Worm (Caenorhabditis elegans) whole organism, L4 larva: ENCODE measurements around the gene rab-19.

Experiments
- F26F4.8 ChIP-seq: fragments of 200-800 bp; sonication (Bioruptor generic); conservative IDR thresholded peaks from 2 replicates; pipeline ENCODE4 v1.3.6; 2022; ENCODE audit warnings: missing genetic modification characterization, missing compliant biosample characterization
- F37D6.2 ChIP-seq: sonication (generic microtip); optimal IDR thresholded peaks from 2 replicates; lab custom pipeline; 2016; ENCODE audit warnings: mild to moderate bottlenecking, missing genetic modification characterization, missing compliant biosample characterization
- F49E8.2 ChIP-seq: sonication (generic microtip); optimal IDR thresholded peaks from 2 replicates; lab custom pipeline; 2016; ENCODE audit warnings: missing compliant biosample characterization, mild to moderate bottlenecking, missing genetic modification characterization, borderline replicate concordance
- R02D3.7 ChIP-seq: fragments of 150-350 bp; sonication (generic microtip); optimal IDR thresholded peaks from 3 replicates; lab custom pipeline; 2014; ENCODE audit warnings: missing biosample characterization, missing genetic modification characterization
- T20F7.1 ChIP-seq: fragments of 200-800 bp; sonication (Bioruptor generic); optimal IDR thresholded peaks from 2 replicates; lab custom pipeline; 2018; ENCODE audit warnings: mild to moderate bottlenecking, missing genetic modification characterization, missing compliant biosample characterization
- T26A8.4 ChIP-seq: fragments of 200-800 bp; sonication (Bioruptor generic); IDR thresholded peaks from 2 replicates; pipeline ENCODE4 v1.3.6; 2022; ENCODE audit warnings: missing genetic modification characterization, missing compliant biosample characterization
- Y48G9A.11 ChIP-seq: fragments of 200-800 bp; sonication (Bioruptor generic); IDR thresholded peaks from 2 replicates; pipeline ENCODE4 v1.3.6; 2022; ENCODE audit warnings: missing genetic modification reagents, missing genetic modification characterization, missing compliant biosample characterization
- Y5F2A.4 ChIP-seq: fragments of 200-800 bp; sonication (Bioruptor generic); optimal IDR thresholded peaks from 2 replicates; lab custom pipeline; 2018; ENCODE audit warnings: mild to moderate bottlenecking, missing genetic modification characterization, missing compliant biosample characterization
- ZK337.2 ChIP-seq: fragments of 200-800 bp; sonication (Bioruptor generic); IDR thresholded peaks from 2 replicates; pipeline ENCODE4 v1.3.6; 2022; ENCODE audit warnings: missing genetic modification reagents, missing genetic modification characterization, missing compliant biosample characterization
- aha-1 ChIP-seq: fragments of 150-350 bp; peaks from one replicate; lab custom pipeline; 2014; ENCODE audit warnings: missing biosample characterization, missing genetic modification characterization
- ama-1 ChIP-seq: fragments of 150-350 bp; optimal IDR thresholded peaks from 2 replicates; lab custom pipeline; 2014; ENCODE audit warnings: inconsistent platforms, mixed read lengths
- ceh-62 ChIP-seq: sonication (generic microtip); optimal IDR thresholded peaks from 2 replicates; lab custom pipeline; 2017; ENCODE audit warnings: missing biosample characterization, missing genetic modification characterization
- ceh-82 ChIP-seq: sonication (generic microtip); optimal IDR thresholded peaks from 2 replicates; lab custom pipeline; 2017; ENCODE audit warnings: missing biosample characterization, missing genetic modification characterization
- ctbp-1 ChIP-seq: fragments of 200-800 bp; sonication (Bioruptor generic); IDR thresholded peaks from 2 replicates; pipeline ENCODE4 v1.3.6; 2022; ENCODE audit warnings: missing genetic modification reagents, missing genetic modification characterization, missing compliant biosample characterization
- daf-8 ChIP-seq: fragments of 200-800 bp; sonication (Bioruptor generic); IDR thresholded peaks from 2 replicates; pipeline ENCODE4 v1.3.6; 2022; ENCODE audit warnings: missing genetic modification characterization, missing compliant biosample characterization
- dmd-8 ChIP-seq: fragments of 200-800 bp; sonication (Bioruptor generic); IDR thresholded peaks from 2 replicates; pipeline ENCODE4 v1.3.6; 2022; ENCODE audit warnings: missing genetic modification characterization, missing compliant biosample characterization
- dpl-1 ChIP-seq: fragments of 150-350 bp; optimal IDR thresholded peaks from 2 replicates; lab custom pipeline; 2014; ENCODE audit warnings: missing biosample characterization, missing genetic modification reagents, missing genetic modification characterization
- egl-43 ChIP-seq: fragments of 200-800 bp; sonication (Bioruptor generic); IDR thresholded peaks from 2 replicates; pipeline ENCODE4 v1.3.6; 2022; ENCODE audit warnings: missing genetic modification reagents, missing genetic modification characterization, missing compliant biosample characterization
- gei-8 ChIP-seq: fragments of 200-800 bp; sonication (Bioruptor generic); optimal IDR thresholded peaks from 2 replicates; lab custom pipeline; 2018; ENCODE audit warnings: mild to moderate bottlenecking, missing genetic modification characterization, missing compliant biosample characterization
- hif-1 ChIP-seq, 2 experiments: sonication (generic microtip); optimal IDR thresholded peaks; 2 replicates each; lab custom pipeline; 2016 to 2017; ENCODE audit warnings: missing compliant biosample characterization in 2 of 2, missing genetic modification characterization in 2 of 2, missing genetic modification reagents in 2 of 2, missing genotype in 2 of 2, mild to moderate bottlenecking in 1 of 2
- hmg-1.1 ChIP-seq: fragments of 200-800 bp; sonication (Bioruptor generic); IDR thresholded peaks from 2 replicates; pipeline ENCODE4 v1.3.6; 2022; ENCODE audit warnings: missing genetic modification reagents, missing genetic modification characterization, missing compliant biosample characterization
- lim-7 ChIP-seq: fragments of 200-800 bp; sonication (Bioruptor generic); IDR thresholded peaks from 2 replicates; pipeline ENCODE4 v1.3.6; 2022; ENCODE audit warnings: missing genetic modification characterization, missing compliant biosample characterization
- lin-1 ChIP-seq: fragments of 200-800 bp; sonication (Bioruptor generic); IDR thresholded peaks from 2 replicates; pipeline ENCODE4 v1.3.6; 2022; ENCODE audit warnings: missing genetic modification reagents, missing genetic modification characterization, missing compliant biosample characterization
- lin-13 ChIP-seq: fragments of 150-350 bp; optimal IDR thresholded peaks from 2 replicates; lab custom pipeline; 2014; ENCODE audit warnings: missing biosample characterization, missing genetic modification reagents, missing genetic modification characterization
- lin-38 ChIP-seq: fragments of 200-800 bp; sonication (Bioruptor generic); IDR thresholded peaks from 2 replicates; pipeline ENCODE4 v1.3.6; 2022; ENCODE audit warnings: missing genetic modification reagents, missing genetic modification characterization, missing compliant biosample characterization
- lir-3 ChIP-seq: sonication (generic microtip); optimal IDR thresholded peaks from 2 replicates; lab custom pipeline; 2016; ENCODE audit warnings: mild to moderate bottlenecking, missing genetic modification characterization, missing compliant biosample characterization
- lsy-2 ChIP-seq, 2 experiments: fragments of 150-350 bp in 1 of 2; sonication (generic microtip) in 1 of 2; optimal IDR thresholded peaks; 2 replicates each; lab custom pipeline; 2014 to 2017; ENCODE audit warnings: missing biosample characterization in 2 of 2, missing genetic modification characterization in 2 of 2
- mdt-29 ChIP-seq: fragments of 200-800 bp; sonication (Bioruptor generic); IDR thresholded peaks from 2 replicates; pipeline ENCODE4 v1.3.6; 2022; ENCODE audit warnings: missing genetic modification reagents, missing genetic modification characterization, missing compliant biosample characterization
- mep-1 ChIP-seq: fragments of 150-350 bp; sonication (generic microtip); optimal IDR thresholded peaks from 3 replicates; lab custom pipeline; 2014; ENCODE audit warnings: missing biosample characterization, missing genetic modification characterization
- mxl-2 ChIP-seq: fragments of 200-800 bp; sonication (Bioruptor generic); conservative IDR thresholded peaks from 2 replicates; pipeline ENCODE4 v1.3.6; 2022; ENCODE audit warnings: missing genetic modification reagents, missing genetic modification characterization, missing compliant biosample characterization
- mxl-3 ChIP-seq: fragments of 200-800 bp; sonication (Bioruptor generic); optimal IDR thresholded peaks from 2 replicates; lab custom pipeline; 2018; ENCODE audit warnings: mild to moderate bottlenecking, missing genetic modification characterization, missing compliant biosample characterization
- nhr-102 ChIP-seq: sonication (generic microtip); optimal IDR thresholded peaks from 2 replicates; lab custom pipeline; 2016; ENCODE audit warnings: mild to moderate bottlenecking, missing genetic modification characterization, moderate library complexity, missing compliant biosample characterization
- nhr-237 ChIP-seq: sonication (generic microtip); optimal IDR thresholded peaks from 2 replicates; lab custom pipeline; 2017; ENCODE audit warnings: missing biosample characterization, missing genetic modification characterization
- nhr-25 ChIP-seq: sonication (generic microtip); optimal IDR thresholded peaks from 2 replicates; lab custom pipeline; 2017; ENCODE audit warnings: missing genetic modification characterization, mild to moderate bottlenecking, missing compliant biosample characterization, antibody characterized with exemption, moderate library complexity, borderline replicate concordance; ENCODE audit not compliant: insufficient read depth
- nhr-28 ChIP-seq: fragments of 150-350 bp; optimal IDR thresholded peaks from 2 replicates; lab custom pipeline; 2014; ENCODE audit warnings: missing biosample characterization, missing genetic modification characterization
- nhr-42 ChIP-seq: fragments of 200-800 bp; sonication (Bioruptor generic); IDR thresholded peaks from 2 replicates; pipeline ENCODE4 v1.3.6; 2022; ENCODE audit warnings: missing genetic modification characterization, missing compliant biosample characterization
- nhr-76 ChIP-seq: fragments of 150-350 bp; optimal IDR thresholded peaks from 2 replicates; lab custom pipeline; 2014; ENCODE audit warnings: missing biosample characterization, missing genetic modification characterization
- nhr-77 ChIP-seq: fragments of 150-350 bp; optimal IDR thresholded peaks from 2 replicates; lab custom pipeline; 2014; ENCODE audit warnings: missing biosample characterization, missing genetic modification characterization
- pqm-1 ChIP-seq: sonication (generic microtip); optimal IDR thresholded peaks from 2 replicates; lab custom pipeline; 2017; ENCODE audit warnings: missing biosample characterization, missing genetic modification characterization
- rbr-2 ChIP-seq: sonication (generic microtip); optimal IDR thresholded peaks from 2 replicates; lab custom pipeline; 2016; ENCODE audit warnings: missing genotype, missing genetic modification characterization, missing compliant biosample characterization
- sdz-12 ChIP-seq: fragments of 200-800 bp; sonication (Bioruptor generic); optimal IDR thresholded peaks from 2 replicates; lab custom pipeline; 2018; ENCODE audit warnings: mild to moderate bottlenecking, missing genetic modification characterization, missing compliant biosample characterization
- set-16 ChIP-seq: fragments of 200-800 bp; sonication (Bioruptor generic); IDR thresholded peaks from 2 replicates; pipeline ENCODE4 v1.3.6; 2022; ENCODE audit warnings: missing genetic modification reagents, missing genetic modification characterization, missing compliant biosample characterization
- skn-1 ChIP-seq: fragments of 150-350 bp; optimal IDR thresholded peaks from 2 replicates; lab custom pipeline; 2014; ENCODE audit warnings: missing biosample characterization, missing genetic modification characterization
- snpc-1.2 ChIP-seq: fragments of 200-800 bp; sonication (Bioruptor generic); IDR thresholded peaks from 2 replicates; pipeline ENCODE4 v1.3.6; 2022; ENCODE audit warnings: missing genetic modification reagents, missing genetic modification characterization, missing compliant biosample characterization
- spr-3 ChIP-seq: fragments of 200-800 bp; sonication (Bioruptor generic); optimal IDR thresholded peaks from 2 replicates; lab custom pipeline; 2018; ENCODE audit warnings: mild to moderate bottlenecking, missing genetic modification characterization, missing compliant biosample characterization
- unc-130 ChIP-seq: sonication (generic microtip); optimal IDR thresholded peaks from 2 replicates; lab custom pipeline; 2016; ENCODE audit warnings: missing genetic modification reagents, missing genetic modification characterization, missing compliant biosample characterization
- unc-39 ChIP-seq: sonication (generic microtip); optimal IDR thresholded peaks from 2 replicates; lab custom pipeline; 2017; ENCODE audit warnings: missing biosample characterization, missing genetic modification characterization
- zag-1 ChIP-seq: fragments of 150-350 bp; optimal IDR thresholded peaks from 2 replicates; lab custom pipeline; 2014; ENCODE audit warnings: missing biosample characterization, missing genetic modification characterization
- zfp-2 ChIP-seq: sonication (generic microtip); optimal IDR thresholded peaks from 2 replicates; lab custom pipeline; 2016; ENCODE audit warnings: mild to moderate bottlenecking, missing genetic modification characterization, missing compliant biosample characterization
- ztf-7 ChIP-seq: fragments of 150-350 bp; optimal IDR thresholded peaks from 2 replicates; lab custom pipeline; 2014; ENCODE audit warnings: missing biosample characterization, missing genetic modification characterization

Gene rab-19

ce11 chrIV:13370235-13370739, 13.9 kb downstream of the rab-19 start, which contains the start of the genes rla-2, popl-7 and Y62E10A.24 (continued):
- TF ChIP-seq lsy-2 (tag; optimal IDR thresholded peaks at IDR 0.05; lab: Kevin White, UChicago) (peak in 1 of 2 experiments; percentile 75), aha-1 (tag; lab: Kevin White, UChicago) (no peak), nhr-28 (tag; lab: Kevin White, UChicago) (no peak), Y5F2A.4 (GFP tag; lab: Kevin White, UChicago) (no peak), F37D6.2 (tag; lab: Kevin White, UChicago) (no peak), unc-39 (tag; lab: Kevin White, UChicago) (no peak), gei-8 (GFP tag; lab: Kevin White, UChicago) (no peak), mxl-2 (GFP tag; lab: Robert Waterston, UW) (no peak), lir-3 (tag; lab: Kevin White, UChicago) (no peak), mep-1 (peak; percentile 3), nhr-77 (peak; percentile 16), nhr-102 (tag; lab: Kevin White, UChicago) (no peak), hmg-1.1 (GFP tag; lab: Robert Waterston, UW) (no peak), lin-1 (no peak), ztf-7 (tag; lab: Kevin White, UChicago) (peak; percentile 40), ceh-62 (tag; lab: Kevin White, UChicago) (no peak), zag-1 (tag; lab: Kevin White, UChicago) (no peak), mxl-3 (no peak), lin-38 (peak; percentile 39; the same call in 1 of the 2 replicates), mdt-29 (no peak), ama-1 (no peak), F26F4.8 (GFP tag; lab: Robert Waterston, UW) (no peak), lin-13 (GFP tag; lab: Kevin White, UChicago) (no peak), dpl-1 (GFP tag; lab: Kevin White, UChicago) (peak; percentile 44), egl-43 (no peak), ceh-82 (no peak), T26A8.4 (GFP tag; lab: Robert Waterston, UW) (no peak), daf-8 (GFP tag; lab: Robert Waterston, UW) (no peak), rbr-2 (tag; lab: Kevin White, UChicago) (no peak), Y48G9A.11 (GFP tag; lab: Robert Waterston, UW) (no peak), lim-7 (GFP tag; lab: Robert Waterston, UW) (no peak), T20F7.1 (GFP tag; lab: Kevin White, UChicago) (no peak), nhr-76 (tag; lab: Kevin White, UChicago) (no peak), hif-1 (tag; optimal IDR thresholded peaks at IDR 0.05; lab: Kevin White, UChicago) (no peak), sdz-12 (GFP tag; lab: Kevin White, UChicago) (no peak), pqm-1 (tag; lab: Kevin White, UChicago) (no peak), snpc-1.2 (no peak)

DNA sequence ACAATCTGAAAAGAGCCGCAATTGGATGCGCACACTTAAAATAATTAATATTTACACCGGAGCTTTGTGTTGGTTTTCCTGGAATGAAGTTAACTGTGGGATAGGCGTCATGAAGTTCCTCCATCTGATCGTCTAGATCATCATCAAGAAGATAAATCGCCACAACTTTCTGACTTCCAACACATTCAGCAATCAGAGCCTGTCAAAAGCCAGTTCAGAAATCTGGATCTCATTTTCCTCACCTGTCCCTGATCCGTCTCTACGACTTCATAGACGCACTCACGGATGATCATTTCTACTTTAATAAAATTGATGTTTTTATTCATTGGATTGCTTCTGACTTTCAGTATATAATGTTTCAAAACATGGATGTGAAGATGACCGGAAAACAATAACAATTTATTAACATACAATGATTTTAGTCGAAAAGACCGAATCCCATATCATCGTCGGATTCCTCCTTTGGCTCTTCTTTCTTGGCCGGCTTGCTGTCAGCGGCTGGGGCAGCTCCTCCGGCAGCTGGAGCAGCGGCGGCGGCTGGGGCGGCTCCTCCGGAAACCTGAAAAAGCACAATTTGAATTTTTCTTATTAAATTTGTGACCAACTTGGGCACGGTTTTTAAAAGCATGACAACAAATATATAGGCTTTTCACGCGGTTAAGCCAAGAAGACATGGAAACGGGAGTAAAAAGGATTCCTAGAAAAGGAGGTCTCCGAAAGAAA, 14.9 kb downstream of the rab-19 start, which contains the start of gene agt-1:
Gene agt-1 (minus strand): TSS at position 293 of the 723 bp plus-strand sequence.
- 0 out of 2 replicates have a peak, but pooled peaks have one; percentile 17 for TF ChIP-seq Y48G9A.11 (GFP tag; lab: Robert Waterston, UW)
- no peak for TF ChIP-seq zfp-2
- peak; percentile 60 for TF ChIP-seq snpc-1.2
- TF ChIP-seq egl-43, result no peak
- no peak for TF ChIP-seq nhr-237 (tag; lab: Kevin White, UChicago)
- peak; percentile 95 for TF ChIP-seq set-16 (GFP tag; lab: Robert Waterston, UW)
- TF ChIP-seq nhr-25 (tag; lab: Kevin White, UChicago), result no peak
- 0 out of 2 replicates have a peak, but pooled peaks have one; percentile 47 for TF ChIP-seq ctbp-1
- no peak for TF ChIP-seq spr-3 (GFP tag; lab: Kevin White, UChicago)
- no peak for TF ChIP-seq nhr-42
- TF ChIP-seq nhr-102 (tag; lab: Kevin White, UChicago), result peak; percentile 4
- TF ChIP-seq dmd-8 (GFP tag; lab: Robert Waterston, UW), result 0 out of 2 replicates have a peak, but pooled peaks have one; percentile 19
- TF ChIP-seq lsy-2 (tag; optimal IDR thresholded peaks at IDR 0.05; lab: Kevin White, UChicago), result no peak
- 0 out of 2 replicates have a peak, but pooled peaks have one; percentile 44 for TF ChIP-seq mdt-29
- TF ChIP-seq ceh-82, result no peak
- TF ChIP-seq skn-1 (tag; lab: Kevin White, UChicago), result no peak
- TF ChIP-seq unc-130, result no peak
- TF ChIP-seq ZK337.2 (GFP tag; lab: Robert Waterston, UW), result no peak
- peak; percentile 38 for TF ChIP-seq F49E8.2
- TF ChIP-seq aha-1 (tag; lab: Kevin White, UChicago), result peak; percentile 28
- TF ChIP-seq R02D3.7 (tag; lab: Kevin White, UChicago), result no peak
